Fruit fly (Drosophila melanogaster) whole organism, embryonic: Measurements from ENCODE around the gene Upf2.

Experiments used
- BEAF-32 ChIP-seq: fragments of 200-800 bp; sonication (Bioruptor generic); optimal IDR thresholded peaks from 3 replicates; lab custom pipeline; 2017; ENCODE audit warnings: missing biosample characterization, missing genetic modification characterization, mild to moderate bottlenecking, moderate library complexity, missing genetic modification reagents
- CG10209 ChIP-seq: fragments of 200-800 bp; sonication (Bioruptor generic); optimal IDR thresholded peaks from 3 replicates; lab custom pipeline; 2017; ENCODE audit warnings: missing biosample characterization, mild to moderate bottlenecking, missing genetic modification characterization, missing genetic modification reagents
- CG12219 ChIP-seq: fragments of 200-800 bp; sonication (Bioruptor generic); optimal IDR thresholded peaks from 3 replicates; lab custom pipeline; 2018; ENCODE audit warnings: missing biosample characterization, mild to moderate bottlenecking, missing genetic modification characterization
- CG12659 ChIP-seq: fragments of 200-800 bp; sonication (Bioruptor generic); optimal IDR thresholded peaks from 3 replicates; lab custom pipeline; 2017; ENCODE audit warnings: mild to moderate bottlenecking, missing biosample characterization, missing genetic modification reagents, missing genetic modification characterization
- CG12769 ChIP-seq: fragments of 200-800 bp; sonication (Bioruptor generic); optimal IDR thresholded peaks from 2 replicates; lab custom pipeline; 2019; ENCODE audit warnings: missing biosample characterization, mild to moderate bottlenecking, missing genetic modification characterization, moderate library complexity
- CG13296 ChIP-seq: fragments of 200-800 bp; sonication (Bioruptor generic); optimal IDR thresholded peaks from 3 replicates; lab custom pipeline; 2018; ENCODE audit warnings: missing biosample characterization, mild to moderate bottlenecking, missing genetic modification characterization
- CG14050 ChIP-seq: fragments of 200-800 bp; sonication (Bioruptor generic); IDR thresholded peaks from 3 replicates; pipeline ENCODE4 v1.3.6; 2022; ENCODE audit warnings: missing biosample characterization, missing genetic modification characterization
- CG15479 ChIP-seq: fragments of 200-800 bp; sonication (Bioruptor generic); optimal IDR thresholded peaks from 3 replicates; lab custom pipeline; 2019; ENCODE audit warnings: missing biosample characterization, mild to moderate bottlenecking, missing genetic modification characterization, moderate library complexity
- CG15696 ChIP-seq: fragments of 200-800 bp; sonication (Bioruptor generic); optimal IDR thresholded peaks from 2 replicates; lab custom pipeline; 2019; ENCODE audit warnings: missing biosample characterization, mild to moderate bottlenecking, missing genetic modification characterization, moderate library complexity
- CG1602 ChIP-seq: fragments of 200-800 bp; sonication (Bioruptor generic); optimal IDR thresholded peaks from 3 replicates; lab custom pipeline; 2016; ENCODE audit warnings: missing biosample characterization, missing genetic modification characterization
- CG17328 ChIP-seq: fragments of 200-800 bp; sonication (Bioruptor generic); IDR thresholded peaks from 2 replicates; pipeline ENCODE4 v1.3.6; 2022; ENCODE audit warnings: missing biosample characterization, missing genetic modification characterization
- CG1792 ChIP-seq: fragments of 200-800 bp; sonication (Bioruptor generic); optimal IDR thresholded peaks from 2 replicates; lab custom pipeline; 2016; ENCODE audit warnings: missing biosample characterization, missing genetic modification characterization
- CG2202 ChIP-seq: fragments of 200-800 bp; sonication (Bioruptor generic); optimal IDR thresholded peaks from 2 replicates; lab custom pipeline; 2018; ENCODE audit warnings: missing biosample characterization, mild to moderate bottlenecking, missing genetic modification characterization
- CG30020 ChIP-seq: fragments of 200-800 bp; optimal IDR thresholded peaks from 2 replicates; lab custom pipeline; 2019; ENCODE audit warnings: missing biosample characterization, mild to moderate bottlenecking, missing genetic modification characterization, moderate library complexity
- CG32772 ChIP-seq: fragments of 200-800 bp; sonication (Bioruptor generic); IDR thresholded peaks from 2 replicates; pipeline ENCODE4 v1.3.6; 2022; ENCODE audit warnings: missing biosample characterization, missing genetic modification characterization
- CG33213 ChIP-seq: fragments of 200-800 bp; sonication (Bioruptor generic); optimal IDR thresholded peaks from 3 replicates; lab custom pipeline; 2016; ENCODE audit warnings: missing biosample characterization, missing genetic modification characterization
- CG3847 ChIP-seq: fragments of 200-800 bp; sonication (Bioruptor generic); IDR thresholded peaks from 2 replicates; pipeline ENCODE4 v1.3.6; 2022; ENCODE audit warnings: missing biosample characterization, missing genetic modification characterization
- CG43689 ChIP-seq: fragments of 200-800 bp; sonication (Bioruptor generic); IDR thresholded peaks from 2 replicates; pipeline ENCODE4 v1.3.6; 2022; ENCODE audit warnings: missing biosample characterization, missing genetic modification characterization
- CG6791 ChIP-seq: fragments of 200-800 bp; sonication (Bioruptor generic); IDR thresholded peaks from 3 replicates; pipeline ENCODE4 v1.3.6; 2022; ENCODE audit warnings: missing biosample characterization, missing genetic modification characterization; ENCODE audit not compliant: partially characterized antibody
- CG9609 ChIP-seq: fragments of 200-800 bp; sonication (Bioruptor generic); optimal IDR thresholded peaks from 3 replicates; lab custom pipeline; 2016; ENCODE audit warnings: missing biosample characterization, missing genetic modification characterization
- CG9876 ChIP-seq: fragments of 200-800 bp; sonication (Bioruptor generic); optimal IDR thresholded peaks from 2 replicates; lab custom pipeline; 2016; ENCODE audit warnings: missing biosample characterization, missing genetic modification characterization
- CHES-1-like ChIP-seq: fragments of 200-800 bp; sonication (Bioruptor generic); optimal IDR thresholded peaks from 2 replicates; lab custom pipeline; 2016; ENCODE audit warnings: missing biosample characterization, missing genetic modification characterization
- CkIIα-i1 ChIP-seq: fragments of 200-800 bp; sonication (Bioruptor generic); IDR thresholded peaks from 2 replicates; pipeline ENCODE4 v1.3.6; 2022; ENCODE audit warnings: missing biosample characterization, missing genetic modification characterization
- CoRest ChIP-seq: fragments of 200-800 bp; sonication (Bioruptor generic); optimal IDR thresholded peaks from 3 replicates; lab custom pipeline; 2018; ENCODE audit warnings: missing biosample characterization, mild to moderate bottlenecking, missing genetic modification characterization, moderate library complexity
- Fer3 ChIP-seq: fragments of 200-800 bp; sonication (Bioruptor generic); optimal IDR thresholded peaks from 2 replicates; lab custom pipeline; 2018; ENCODE audit warnings: missing biosample characterization, mild to moderate bottlenecking, missing genetic modification characterization, moderate library complexity
- HHEX ChIP-seq: fragments of 200-800 bp; sonication (Bioruptor generic); optimal IDR thresholded peaks from 3 replicates; lab custom pipeline; 2017; ENCODE audit warnings: missing biosample characterization, mild to moderate bottlenecking, missing genetic modification characterization, missing genetic modification reagents
- Hr3 ChIP-seq: fragments of 200-800 bp; sonication (Bioruptor generic); optimal IDR thresholded peaks from 3 replicates; lab custom pipeline; 2016; ENCODE audit warnings: missing biosample characterization, missing genetic modification characterization
- MBD-R2 ChIP-seq: fragments of 200-800 bp; sonication (Bioruptor generic); IDR thresholded peaks from 2 replicates; pipeline ENCODE4 v1.3.6; 2022; ENCODE audit warnings: missing biosample characterization, missing genetic modification characterization
- NC2β ChIP-seq: fragments of 200-800 bp; sonication (Bioruptor generic); optimal IDR thresholded peaks from 2 replicates; lab custom pipeline; 2016; ENCODE audit warnings: missing biosample characterization, missing genetic modification characterization
- Nf-YB ChIP-seq: fragments of 200-800 bp; sonication (Bioruptor generic); optimal IDR thresholded peaks from 3 replicates; lab custom pipeline; 2019; ENCODE audit warnings: missing biosample characterization, mild to moderate bottlenecking, missing genetic modification characterization, moderate library complexity
- Oaz ChIP-seq: fragments of 200-800 bp; sonication (Bioruptor generic); IDR thresholded peaks from 2 replicates; pipeline ENCODE4 v1.3.6; 2022; ENCODE audit warnings: missing biosample characterization, missing genetic modification characterization
- az2 ChIP-seq: fragments of 200-800 bp; sonication (Bioruptor generic); optimal IDR thresholded peaks from 3 replicates; lab custom pipeline; 2016; ENCODE audit warnings: missing biosample characterization, missing genetic modification characterization
- caup ChIP-seq: fragments of 200-800 bp; sonication (Bioruptor generic); optimal IDR thresholded peaks from 3 replicates; lab custom pipeline; 2017; ENCODE audit warnings: missing biosample characterization, mild to moderate bottlenecking, missing genetic modification characterization, moderate library complexity; ENCODE audit not compliant: severe bottlenecking
- ci ChIP-seq: fragments of 200-800 bp; sonication (Bioruptor generic); IDR thresholded peaks from 3 replicates; pipeline ENCODE4 v1.3.6; 2022; ENCODE audit warnings: missing biosample characterization, missing genetic modification characterization
- crol ChIP-seq: fragments of 200-800 bp; sonication (Bioruptor generic); IDR thresholded peaks from 2 replicates; pipeline ENCODE4 v1.3.6; 2022; ENCODE audit warnings: missing biosample characterization, missing genetic modification characterization
- emc ChIP-seq: fragments of 200-800 bp; sonication (Bioruptor generic); optimal IDR thresholded peaks from 2 replicates; lab custom pipeline; 2016; ENCODE audit warnings: missing biosample characterization, missing genetic modification characterization
- fd3F ChIP-seq: fragments of 200-800 bp; sonication (Bioruptor generic); optimal IDR thresholded peaks from 2 replicates; lab custom pipeline; 2018; ENCODE audit warnings: missing biosample characterization, mild to moderate bottlenecking, missing genetic modification characterization, moderate library complexity
- h ChIP-seq: fragments of >200 bp; optimal IDR thresholded peaks from 2 replicates; lab custom pipeline; 2017
- ham ChIP-seq: fragments of 200-800 bp; sonication (Bioruptor generic); IDR thresholded peaks from 2 replicates; pipeline ENCODE4 v1.3.6; 2022; ENCODE audit warnings: missing biosample characterization, missing genetic modification characterization
- her ChIP-seq: fragments of 200-800 bp; sonication (Bioruptor generic); optimal IDR thresholded peaks from 2 replicates; lab custom pipeline; 2016; ENCODE audit warnings: missing biosample characterization, missing genetic modification characterization
- ind ChIP-seq: fragments of 200-800 bp; sonication (Bioruptor generic); optimal IDR thresholded peaks from 3 replicates; lab custom pipeline; 2016; ENCODE audit warnings: missing biosample characterization, missing genetic modification characterization
- lmd ChIP-seq: fragments of 200-800 bp; sonication (Bioruptor generic); IDR thresholded peaks from 2 replicates; pipeline ENCODE4 v1.3.6; 2022; ENCODE audit warnings: missing biosample characterization, missing genetic modification characterization
- nerfin-1 ChIP-seq: fragments of 200-800 bp; sonication (Bioruptor generic); optimal IDR thresholded peaks from 3 replicates; lab custom pipeline; 2019; ENCODE audit warnings: missing biosample characterization, mild to moderate bottlenecking, missing genetic modification characterization, moderate library complexity
- org-1 ChIP-seq: fragments of 200-800 bp; sonication (Bioruptor generic); optimal IDR thresholded peaks from 2 replicates; lab custom pipeline; 2017; ENCODE audit warnings: missing biosample characterization, missing genetic modification characterization
- pnt ChIP-seq: fragments of 200-800 bp; sonication (Bioruptor generic); optimal IDR thresholded peaks from 3 replicates; lab custom pipeline; 2016; ENCODE audit warnings: missing biosample characterization, missing genetic modification characterization
- repo ChIP-seq: fragments of 200-800 bp; sonication (Bioruptor generic); optimal IDR thresholded peaks from 2 replicates; lab custom pipeline; 2016; ENCODE audit warnings: missing biosample characterization, missing genetic modification characterization
- row ChIP-seq: fragments of 200-800 bp; sonication (Bioruptor generic); IDR thresholded peaks from 3 replicates; pipeline ENCODE4 v1.3.6; 2022; ENCODE audit warnings: missing biosample characterization, missing genetic modification characterization
- slbo ChIP-seq: fragments of 200-800 bp; sonication (Bioruptor generic); IDR thresholded peaks from 2 replicates; pipeline ENCODE4 v1.3.6; 2022; ENCODE audit warnings: missing biosample characterization, missing genetic modification characterization
- so ChIP-seq: fragments of 200-800 bp; sonication (Bioruptor generic); IDR thresholded peaks from 3 replicates; pipeline ENCODE4 v1.3.6; 2022; ENCODE audit warnings: missing biosample characterization, missing genetic modification characterization
- tap ChIP-seq: fragments of 200-800 bp; optimal IDR thresholded peaks from 3 replicates; lab custom pipeline; 2019; ENCODE audit warnings: missing biosample characterization, mild to moderate bottlenecking, missing genetic modification characterization, moderate library complexity
- twi ChIP-seq: fragments of 200-800 bp; optimal IDR thresholded peaks from 2 replicates; lab custom pipeline; 2019; ENCODE audit warnings: missing biosample characterization, mild to moderate bottlenecking, missing genetic modification characterization, moderate library complexity
- vnd ChIP-seq: fragments of 200-800 bp; sonication (Bioruptor generic); IDR thresholded peaks from 3 replicates; pipeline ENCODE4 v1.3.6; 2022; ENCODE audit warnings: missing biosample characterization, missing genetic modification characterization; ENCODE audit not compliant: partially characterized antibody

Gene Upf2

DNA sequence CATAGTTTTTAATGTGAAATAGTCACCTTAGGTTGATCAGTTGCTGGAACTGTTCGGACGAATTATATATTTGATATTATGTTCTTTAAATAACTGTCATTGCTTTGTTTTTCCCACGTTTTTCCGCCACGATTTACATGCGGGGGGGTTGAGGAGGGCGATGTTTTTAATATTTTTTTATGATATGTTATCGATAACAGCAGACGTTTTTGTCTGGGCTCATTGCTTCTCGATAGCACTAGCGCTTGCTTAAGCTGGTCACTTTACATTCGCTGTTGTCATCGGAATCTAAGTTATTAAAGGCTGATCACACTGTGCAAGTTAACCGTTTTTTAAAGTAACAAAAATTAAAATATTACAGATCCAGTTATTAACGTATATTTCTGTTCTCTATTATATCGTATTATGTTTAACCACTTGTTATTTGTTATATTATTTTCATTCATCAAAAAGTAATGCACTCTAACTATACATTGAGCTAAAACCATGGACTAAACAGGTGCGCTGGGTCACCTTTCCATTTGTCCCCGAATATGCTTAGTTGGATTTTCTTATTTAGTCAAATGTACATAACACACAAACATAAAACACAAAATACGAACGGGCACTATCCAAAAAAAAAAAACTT is at the start of gene Upf2, which contains the start of gene CG1571 (continued):
- TF ChIP-seq CG13296 (GFP tag; lab: Kevin White, UChicago) (no peak), CG1602 (GFP tag; lab: Kevin White, UChicago) (no peak), CG9609 (GFP tag; lab: Kevin White, UChicago) (no peak), CHES-1-like (GFP tag; lab: Kevin White, UChicago) (no peak), Fer3 (tag; lab: Kevin White, UChicago) (no peak), org-1 (GFP tag; lab: Kevin White, UChicago) (no peak), vnd (GFP tag; lab: Robert Waterston, UW) (peak; percentile 63; the same call in 2 of the 3 replicates), CG30020 (tag; lab: Kevin White, UChicago) (no peak), CG12659 (GFP tag; lab: Kevin White, UChicago) (peak; percentile 66), nerfin-1 (no peak), Nf-YB (GFP tag; lab: Kevin White, UChicago) (no peak), ind (GFP tag; lab: Kevin White, UChicago) (no peak), repo (GFP tag; lab: Kevin White, UChicago) (no peak), CG15696 (tag; lab: Kevin White, UChicago) (no peak), CG14050 (GFP tag; lab: Robert Waterston, UW) (no peak), CG1792 (GFP tag; lab: Kevin White, UChicago) (no peak), fd3F (no peak), CG2202 (tag; lab: Kevin White, UChicago) (no peak), crol (GFP tag; lab: Robert Waterston, UW) (peak; percentile 94), Oaz (GFP tag; lab: Robert Waterston, UW) (no peak), CG12219 (GFP tag; lab: Kevin White, UChicago) (no peak), CG6791 (GFP tag; lab: Robert Waterston, UW) (peak; percentile 81), HHEX (no peak), emc (GFP tag; lab: Kevin White, UChicago) (no peak), NC2β (GFP tag; lab: Kevin White, UChicago) (no peak), CG17328 (no peak), az2 (no peak), CG10209 (GFP tag; lab: Kevin White, UChicago) (no peak), CG43689 (GFP tag; lab: Robert Waterston, UW) (no peak), lmd (GFP tag; lab: Robert Waterston, UW) (no peak), row (peak; percentile 27; the same call in 1 of the 3 replicates), so (no peak), CG15479 (GFP tag; lab: Kevin White, UChicago) (no peak), MBD-R2 (GFP tag; lab: Robert Waterston, UW) (peak; percentile 83), twi (tag; lab: Kevin White, UChicago) (no peak), CkIIα-i1 (no peak), slbo (GFP tag; lab: Robert Waterston, UW) (no peak), CG33213 (peak; percentile 32), h (lab: Kevin White, UChicago) (no peak), her (no peak), CG12769 (tag; lab: Kevin White, UChicago) (no peak), BEAF-32 (GFP tag; lab: Kevin White, UChicago) (peak; percentile 70), CG9876 (GFP tag; lab: Kevin White, UChicago) (no peak), CG3847 (GFP tag; lab: Robert Waterston, UW) (no peak), CoRest (no peak), pnt (no peak), ci (GFP tag; lab: Robert Waterston, UW) (no peak), ham (GFP tag; lab: Robert Waterston, UW) (no peak), tap (tag; lab: Kevin White, UChicago) (no peak), CG32772 (GFP tag; lab: Robert Waterston, UW) (no peak), caup (GFP tag; lab: Kevin White, UChicago) (no peak), Hr3 (no peak)
